Fruit fly (Drosophila melanogaster): ENCODE data around the gene CG7966.

Gene CG7966

dm6 chr3R:13039037-13039583 is 12.1 kb downstream of the CG7966 start:
- TF ChIP-seq EcR (GFP tag; optimal IDR thresholded peaks at IDR 0.05) (no peak), Ets98B (GFP tag; IDR thresholded peaks at IDR 0.05) (0 out of 2 replicates have a peak, but pooled peaks have one; percentile 16), CG15710 (tag; optimal IDR thresholded peaks at IDR 0.05) (peak; percentile 22), CG4496 (GFP tag; IDR thresholded peaks at IDR 0.05) (peak; percentile 49; the same call in 2 of the 3 replicates), Snoo (tag; optimal IDR thresholded peaks at IDR 0.05) (no peak), CG17806 (tag; optimal IDR thresholded peaks at IDR 0.05) (no peak), fd96Ca (GFP tag; IDR thresholded peaks at IDR 0.05) (0 out of 3 replicates have a peak, but pooled peaks have one; percentile 38), CG32121 (GFP tag; IDR thresholded peaks at IDR 0.05) (no peak), CG8301 (tag; optimal IDR thresholded peaks at IDR 0.05) (no peak)

- TF ChIP-seq EcR (GFP tag; optimal IDR thresholded peaks at IDR 0.05) (no peak), CG14655 (GFP tag; optimal IDR thresholded peaks at IDR 0.05) (no peak), CG15710 (tag; optimal IDR thresholded peaks at IDR 0.05) (no peak), CG10348 (GFP tag; IDR thresholded peaks at IDR 0.05) (no peak), CG8301 (tag; optimal IDR thresholded peaks at IDR 0.05) (no peak), D1 (tag; optimal IDR thresholded peaks at IDR 0.05) (no peak), CG13204 (GFP tag; optimal IDR thresholded peaks at IDR 0.05) (no peak), fd96Ca (GFP tag; IDR thresholded peaks at IDR 0.05) (no peak), Snoo (tag; optimal IDR thresholded peaks at IDR 0.05) (no peak), Pif1A (GFP tag; optimal IDR thresholded peaks at IDR 0.05) (no peak), CG34367 (tag; optimal IDR thresholded peaks at IDR 0.05) (no peak), CG12605 (GFP tag; IDR thresholded peaks at IDR 0.05) (no peak), rn (GFP tag; IDR thresholded peaks at IDR 0.05) (no peak), CG9948 (tag; optimal IDR thresholded peaks at IDR 0.05) (no peak), gl (tag; optimal IDR thresholded peaks at IDR 0.05) (no peak), Ets98B (GFP tag; IDR thresholded peaks at IDR 0.05) (no peak)
Observed at dm6 chr3R:13038075-13038474, 13.2 kb downstream of the CG7966 start, which contains the start of gene CG11668. TSS of gene CG11668 (plus strand) at chr3R:13038375.

DNA sequence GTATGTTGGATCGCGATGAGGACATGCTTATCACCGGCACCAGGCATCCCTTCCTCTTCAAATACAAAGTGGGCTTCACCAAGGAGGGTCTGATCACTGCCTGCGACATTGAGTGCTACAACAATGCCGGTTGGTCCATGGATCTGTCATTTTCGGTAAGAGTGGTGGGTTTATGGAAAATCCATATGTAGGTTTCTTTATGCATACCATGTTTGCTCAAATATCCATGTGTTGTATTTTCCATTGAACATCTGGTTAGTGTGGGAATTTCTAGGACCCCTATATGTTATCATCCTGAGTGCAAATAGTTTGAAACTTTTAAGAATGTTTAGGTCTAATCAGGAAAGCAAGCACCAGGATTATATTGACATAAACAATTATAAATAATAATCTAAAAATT is 15.2 kb downstream of the CG7966 start:
- no peak for TF ChIP-seq CG17806 (tag; optimal IDR thresholded peaks at IDR 0.05)
- TF ChIP-seq Snoo (tag; optimal IDR thresholded peaks at IDR 0.05), result no peak
- no peak for TF ChIP-seq rn (GFP tag; IDR thresholded peaks at IDR 0.05)
- no peak for TF ChIP-seq CG34367 (tag; optimal IDR thresholded peaks at IDR 0.05)

dm6 chr3R:13033670-13034069 is 17.6 kb downstream of the CG7966 start:
- TF ChIP-seq CG32121 (GFP tag; IDR thresholded peaks at IDR 0.05), result no peak
- no peak for TF ChIP-seq CG17806 (tag; optimal IDR thresholded peaks at IDR 0.05)
- TF ChIP-seq CG4496 (GFP tag; IDR thresholded peaks at IDR 0.05), result no peak
- no peak for TF ChIP-seq CG15710 (tag; optimal IDR thresholded peaks at IDR 0.05)
- no peak for TF ChIP-seq CG8301 (tag; optimal IDR thresholded peaks at IDR 0.05)
- no peak for TF ChIP-seq CG34367 (tag; optimal IDR thresholded peaks at IDR 0.05)
- no peak for TF ChIP-seq CG10348 (GFP tag; IDR thresholded peaks at IDR 0.05)
- no peak for TF ChIP-seq CG12605 (GFP tag; IDR thresholded peaks at IDR 0.05)
- TF ChIP-seq CG13204 (GFP tag; optimal IDR thresholded peaks at IDR 0.05), result no peak
- no peak for TF ChIP-seq EcR (GFP tag; optimal IDR thresholded peaks at IDR 0.05)
- no peak for TF ChIP-seq gl (tag; optimal IDR thresholded peaks at IDR 0.05)
- no peak for TF ChIP-seq Pif1A (GFP tag; optimal IDR thresholded peaks at IDR 0.05)
- TF ChIP-seq D1 (tag; optimal IDR thresholded peaks at IDR 0.05), result no peak
- no peak for TF ChIP-seq CG9948 (tag; optimal IDR thresholded peaks at IDR 0.05)
- TF ChIP-seq CG14655 (GFP tag; optimal IDR thresholded peaks at IDR 0.05), result no peak
- TF ChIP-seq fd96Ca (GFP tag; IDR thresholded peaks at IDR 0.05), result no peak

DNA sequence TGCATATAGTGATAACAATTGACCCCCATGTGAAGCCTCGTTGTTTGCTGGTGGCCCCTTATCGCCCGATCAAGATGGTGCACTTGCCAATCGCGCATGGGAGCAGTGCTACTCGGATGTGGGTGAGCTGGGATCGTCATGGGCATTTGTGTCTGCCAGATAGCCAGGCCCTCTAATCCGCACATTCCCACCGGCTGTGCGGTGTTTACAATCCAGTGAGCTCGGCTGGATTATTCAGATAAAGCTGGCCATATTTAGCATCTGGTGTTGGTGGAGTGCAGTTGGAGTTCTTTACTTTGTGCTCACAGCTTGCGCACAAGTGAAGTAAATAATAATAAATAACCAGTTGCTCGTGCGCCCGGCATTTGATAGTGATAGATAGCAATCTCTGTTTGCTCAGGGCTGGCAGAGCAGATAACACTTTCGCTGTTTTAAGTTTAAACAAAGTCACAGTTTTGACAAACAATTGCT is 18.2 kb downstream of the CG7966 start:
- TF ChIP-seq fd96Ca (GFP tag; IDR thresholded peaks at IDR 0.05) (no peak), CG14655 (GFP tag; optimal IDR thresholded peaks at IDR 0.05) (no peak), rn (GFP tag; IDR thresholded peaks at IDR 0.05) (no peak), CG32121 (GFP tag; IDR thresholded peaks at IDR 0.05) (peak; percentile 33), CG13204 (GFP tag; optimal IDR thresholded peaks at IDR 0.05) (no peak), Ets98B (GFP tag; IDR thresholded peaks at IDR 0.05) (0 out of 2 replicates have a peak, but pooled peaks have one; percentile 37), D1 (tag; optimal IDR thresholded peaks at IDR 0.05) (no peak), CG4496 (GFP tag; IDR thresholded peaks at IDR 0.05) (0 out of 3 replicates have a peak, but pooled peaks have one; percentile 36), gl (tag; optimal IDR thresholded peaks at IDR 0.05) (no peak), CG8159 (tag; optimal IDR thresholded peaks at IDR 0.05) (no peak), CG15710 (tag; optimal IDR thresholded peaks at IDR 0.05) (no peak), CG10348 (GFP tag; IDR thresholded peaks at IDR 0.05) (no peak)

DNA sequence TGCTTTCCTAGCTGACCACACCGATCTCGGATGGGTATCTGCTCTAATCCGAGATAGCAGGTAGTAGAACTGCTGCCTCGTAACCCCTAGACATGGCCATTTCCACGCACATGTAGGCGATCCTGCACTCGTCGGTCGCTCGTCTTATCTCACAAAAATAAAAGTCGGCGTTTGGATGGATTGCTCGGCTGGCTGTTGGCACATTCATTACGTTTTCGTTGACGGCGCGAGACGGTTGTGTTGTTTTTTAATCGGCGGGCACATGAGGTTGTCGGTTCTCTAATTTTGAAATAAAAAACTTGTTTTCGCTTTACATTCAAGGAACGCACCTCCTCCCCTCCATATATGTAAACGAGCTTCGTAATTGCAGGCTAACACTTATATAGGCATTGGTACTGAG is 18.9 kb downstream of the CG7966 start, which contains the start of gene ry:
TSS of gene ry (plus strand) at position 206 of the 400 bp plus-strand sequence.
- TF ChIP-seq CG32121 (GFP tag; IDR thresholded peaks at IDR 0.05), result peak; percentile 14; the same call in 1 of the 2 replicates
- TF ChIP-seq CG34367 (tag; optimal IDR thresholded peaks at IDR 0.05), result no peak
- no peak for TF ChIP-seq CG8159 (tag; optimal IDR thresholded peaks at IDR 0.05)
